Worm (Caenorhabditis elegans): ENCODE data around the gene C35A5.4.
A peak's percentile ranks its signal among the peaks of the same experiment; 100 is the strongest.

C35A5.4 gene

ce11 chrV:10539114-10539513 is 42.3 kb downstream of the C35A5.4 start, which contains the start of gene F25D1.8:
TSS of gene F25D1.8 (plus strand) at chrV:10539414.
- TF ChIP-seq unc-86 (tag; optimal IDR thresholded peaks at IDR 0.05) (no peak), lin-39 (tag; optimal IDR thresholded peaks at IDR 0.05) (no peak)

ce11 chrV:10540024-10540423 is 43.2 kb downstream of the C35A5.4 start, which contains the start of gene degt-1:
TSS of gene degt-1 (plus strand) at chrV:10540324.
- no peak for TF ChIP-seq jun-1 (tag; optimal IDR thresholded peaks at IDR 0.05)
- no peak for TF ChIP-seq vab-15 (tag; optimal IDR thresholded peaks at IDR 0.05)
- no peak for TF ChIP-seq efl-1 (optimal IDR thresholded peaks at IDR 0.05)
- TF ChIP-seq efl-1 (GFP tag; optimal IDR thresholded peaks at IDR 0.05 in 1 of 2) = peak in 1 of 2 experiments; percentile 64
- no peak for TF ChIP-seq alr-1 (tag; optimal IDR thresholded peaks at IDR 0.05; ENCODE audit: borderline replicate concordance)
- TF ChIP-seq ces-1 (GFP tag; optimal IDR thresholded peaks at IDR 0.05) = no peak
- no peak for TF ChIP-seq unc-30 (tag; optimal IDR thresholded peaks at IDR 0.05)
- TF ChIP-seq hlh-17 (GFP tag; optimal IDR thresholded peaks at IDR 0.05; ENCODE audit: borderline replicate concordance) = no peak

- no peak for TF ChIP-seq lin-35 (GFP tag; optimal IDR thresholded peaks at IDR 0.05)
- TF ChIP-seq nhr-77 (tag; optimal IDR thresholded peaks at IDR 0.05) = peak; percentile 80
- no peak for TF ChIP-seq mab-9 (GFP tag; IDR thresholded peaks at IDR 0.05)
- TF ChIP-seq elt-3 (tag; optimal IDR thresholded peaks at IDR 0.05) = no peak
- peak; percentile 1 for TF ChIP-seq elt-2 (tag; optimal IDR thresholded peaks at IDR 0.05)
- no peak for TF ChIP-seq jun-1 (tag; optimal IDR thresholded peaks at IDR 0.05)
- no peak for TF ChIP-seq ceh-88 (GFP tag; IDR thresholded peaks at IDR 0.05)
- TF ChIP-seq tbx-2 (tag; optimal IDR thresholded peaks at IDR 0.05) = no peak
- TF ChIP-seq aha-1 (tag; optimal IDR thresholded peaks at IDR 0.05) = no peak
- peak; percentile 6 for TF ChIP-seq nhr-90 (tag; optimal IDR thresholded peaks at IDR 0.05; ENCODE audit: poor library complexity)
- TF ChIP-seq hlh-4 (tag; optimal IDR thresholded peaks at IDR 0.05) = no peak
- no peak for TF ChIP-seq ets-5 (GFP tag; IDR thresholded peaks at IDR 0.05)
- TF ChIP-seq alr-1 (tag; optimal IDR thresholded peaks at IDR 0.05; ENCODE audit: borderline replicate concordance) = no peak
- no peak for TF ChIP-seq lin-39 (tag; optimal IDR thresholded peaks at IDR 0.05)
- TF ChIP-seq efl-1 (optimal IDR thresholded peaks at IDR 0.05) = peak in 1 of 2 experiments; percentile 6
- TF ChIP-seq efl-1 (GFP tag; optimal IDR thresholded peaks at IDR 0.05 in 1 of 2) = no peak
- TF ChIP-seq sox-4 (tag; optimal IDR thresholded peaks at IDR 0.05) = no peak
- TF ChIP-seq pax-3 (tag; optimal IDR thresholded peaks at IDR 0.05) = no peak
- TF ChIP-seq fos-1 (tag; optimal IDR thresholded peaks at IDR 0.05) = no peak
- no peak for TF ChIP-seq nhr-11 (tag; optimal IDR thresholded peaks at IDR 0.05)
- no peak for TF ChIP-seq ztf-11 (tag; optimal IDR thresholded peaks at IDR 0.05)
- TF ChIP-seq zag-1 (tag; optimal IDR thresholded peaks at IDR 0.05) = no peak
- TF ChIP-seq snu-23 (GFP tag; optimal IDR thresholded peaks at IDR 0.05) = no peak
- TF ChIP-seq nhr-85 (tag) = peak; percentile 79
- peak; percentile 36 for TF ChIP-seq nhr-20 (tag; optimal IDR thresholded peaks at IDR 0.05)
- no peak for TF ChIP-seq vab-15 (tag; optimal IDR thresholded peaks at IDR 0.05)
- no peak for TF ChIP-seq lin-14 (GFP tag; optimal IDR thresholded peaks at IDR 0.05)
These were observed 49.9 kb downstream of the C35A5.4 start, which contains the start of gene F25D1.5 for ce11 chrV:10546749-10547148. TSS of gene F25D1.5 (minus strand) at chrV:10546783.

- TF ChIP-seq nhr-77 (tag; optimal IDR thresholded peaks at IDR 0.05) = no peak
- no peak for TF ChIP-seq lin-14 (GFP tag; optimal IDR thresholded peaks at IDR 0.05)
- TF ChIP-seq C04F5.9 (tag; optimal IDR thresholded peaks at IDR 0.05) = no peak
- no peak for TF ChIP-seq nhr-47 (tag; optimal IDR thresholded peaks at IDR 0.05)
- no peak for TF ChIP-seq zip-4 (GFP tag; optimal IDR thresholded peaks at IDR 0.05)
- no peak for TF ChIP-seq mep-1 (tag; optimal IDR thresholded peaks at IDR 0.05)
- TF ChIP-seq unc-86 (tag; optimal IDR thresholded peaks at IDR 0.05) = no peak
- TF ChIP-seq unc-98 (GFP tag; IDR thresholded peaks at IDR 0.05) = no peak
- no peak for TF ChIP-seq snu-23 (GFP tag; optimal IDR thresholded peaks at IDR 0.05)
- TF ChIP-seq fkh-4 (tag; optimal IDR thresholded peaks at IDR 0.05; ENCODE audit: borderline replicate concordance) = no peak
- TF ChIP-seq ets-5 (GFP tag; IDR thresholded peaks at IDR 0.05) = no peak
- TF ChIP-seq elt-2 (tag; optimal IDR thresholded peaks at IDR 0.05) = no peak
- no peak for TF ChIP-seq rnt-1 (tag; optimal IDR thresholded peaks at IDR 0.05)
- TF ChIP-seq C34B4.2 (tag; optimal IDR thresholded peaks at IDR 0.05) = no peak
These were observed 52.1 kb downstream of the C35A5.4 start, which contains the start of gene srd-34 for ce11 chrV:10548981-10549380. TSS of gene srd-34 (minus strand) at chrV:10549081.

Measured in whole organism, L1 larva.